Worm (Caenorhabditis elegans): Measurements from ENCODE around the gene W03F9.11.

DNA sequence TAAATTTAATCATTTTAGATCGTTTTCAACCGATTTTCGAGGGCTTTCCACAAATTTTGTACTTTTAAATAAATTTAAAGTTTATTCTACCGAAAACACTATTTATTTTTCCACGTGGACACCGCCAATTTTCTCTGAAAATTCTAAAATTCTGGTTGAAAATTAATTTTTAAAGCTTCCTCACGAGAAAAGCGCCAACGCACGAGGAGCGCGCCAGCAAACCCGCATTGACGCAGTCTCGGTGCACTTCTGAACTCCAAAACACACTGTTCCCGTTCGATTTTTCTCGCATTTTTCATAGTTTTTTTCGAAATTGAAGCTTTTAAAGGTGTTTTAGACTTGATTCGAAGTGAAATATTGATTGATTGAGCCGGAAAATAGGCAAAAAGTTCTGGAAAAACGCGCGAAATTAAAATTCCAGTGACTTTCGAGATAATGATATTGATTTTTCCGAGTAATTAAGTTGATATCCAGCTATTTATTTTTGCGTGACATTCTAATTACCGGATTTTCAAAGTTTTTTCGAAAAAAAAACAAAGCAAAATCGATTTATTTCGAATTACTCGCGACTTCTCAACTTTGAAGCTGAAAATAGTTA, 35.8 kb upstream of the W03F9.11 start, which contains the start of gene cul-3:
- TF ChIP-seq flt-1 (GFP tag; IDR thresholded peaks at IDR 0.05) (no peak), ztf-23 (GFP tag; IDR thresholded peaks at IDR 0.05) (no peak), ref-1 (GFP tag; conservative IDR thresholded peaks at IDR 0.05) (no peak), tab-1 (GFP tag; IDR thresholded peaks at IDR 0.05) (no peak), klf-2 (GFP tag; conservative IDR thresholded peaks at IDR 0.05) (no peak), med-1 (GFP tag; optimal IDR thresholded peaks at IDR 0.05; ENCODE audit: insufficient read depth) (no peak)
